Fruit fly (Drosophila melanogaster): Measurements from ENCODE around the gene CG43799.

DNA sequence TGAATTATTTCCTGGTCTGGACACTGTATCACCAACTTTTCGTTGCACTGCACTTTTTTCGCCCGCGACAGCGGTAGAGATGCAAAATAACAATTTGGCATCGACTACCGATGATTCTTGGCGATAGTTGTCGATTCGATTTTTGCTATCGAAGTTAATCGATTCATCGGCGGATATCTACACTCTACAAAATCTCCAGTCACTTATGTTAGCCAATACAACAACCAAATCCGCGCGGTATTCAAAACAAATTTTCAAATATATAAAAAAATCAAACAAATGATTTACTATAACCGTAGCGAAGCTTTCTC, 23.4 kb upstream of the CG43799 start, which contains the start of gene CG4502:
- TF ChIP-seq insv (optimal IDR thresholded peaks at IDR 0.05) (no peak), Myc (optimal IDR thresholded peaks at IDR 0.05) (no peak), Sin3A (optimal IDR thresholded peaks at IDR 0.05) (no peak)

All from Kc167 (cell line).